Worm (Caenorhabditis elegans): ENCODE measurements around the gene crn-4.

DNA sequence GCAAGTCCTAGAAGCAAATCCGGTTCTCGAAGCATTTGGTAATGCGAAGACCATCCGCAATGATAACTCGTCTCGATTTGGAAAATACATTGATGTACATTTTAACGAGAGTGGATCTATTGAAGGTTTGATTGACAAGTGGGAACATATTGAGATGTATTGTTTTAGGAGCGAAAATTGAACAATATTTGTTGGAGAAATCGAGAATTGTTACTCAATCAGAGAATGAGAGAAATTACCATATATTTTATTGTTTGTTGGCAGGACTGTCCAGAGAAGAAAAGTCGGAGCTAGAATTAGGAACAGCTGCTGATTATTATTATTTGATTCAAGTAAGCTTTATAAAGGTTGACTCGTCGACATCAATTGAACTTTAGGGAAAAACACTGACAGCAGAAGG, 46.6 kb upstream of the crn-4 start:
- TF ChIP-seq ztf-29 (GFP tag; IDR thresholded peaks at IDR 0.05) (no peak), ref-1 (GFP tag; conservative IDR thresholded peaks at IDR 0.05) (no peak), flt-1 (GFP tag; IDR thresholded peaks at IDR 0.05) (no peak), T22C8.4 (GFP tag; IDR thresholded peaks at IDR 0.05) (no peak)
